Fruit fly (Drosophila melanogaster) whole organism, embryonic: ENCODE data around the gene Wee1.

Experiments
- Bteb2 ChIP-seq: fragments of 200-800 bp; sonication (Bioruptor generic); optimal IDR thresholded peaks from 2 replicates; lab custom pipeline; 2016; ENCODE audit warnings: missing biosample characterization, missing genetic modification characterization
- CG11723 ChIP-seq: fragments of 200-800 bp; sonication (Bioruptor generic); optimal IDR thresholded peaks from 2 replicates; lab custom pipeline; 2017; ENCODE audit warnings: missing biosample characterization, mild to moderate bottlenecking, missing genetic modification characterization
- CG12071 ChIP-seq: fragments of 200-800 bp; sonication (Bioruptor generic); optimal IDR thresholded peaks from 3 replicates; lab custom pipeline; 2018; ENCODE audit warnings: missing biosample characterization, mild to moderate bottlenecking, missing genetic modification characterization
- CG1233 ChIP-seq: fragments of 200-800 bp; sonication (Bioruptor generic); optimal IDR thresholded peaks from 4 replicates; lab custom pipeline; 2018; ENCODE audit warnings: missing biosample characterization, mild to moderate bottlenecking, missing genetic modification characterization
- CG13624 ChIP-seq: fragments of 200-800 bp; sonication (Bioruptor generic); optimal IDR thresholded peaks from 2 replicates; lab custom pipeline; 2016; ENCODE audit warnings: missing biosample characterization, missing genetic modification characterization
- CG13894 ChIP-seq: fragments of 200-800 bp; sonication (Bioruptor generic); optimal IDR thresholded peaks from 3 replicates; lab custom pipeline; 2018; ENCODE audit warnings: missing biosample characterization, mild to moderate bottlenecking, missing genetic modification characterization, moderate library complexity
- CG14014 ChIP-seq: fragments of 200-800 bp; sonication (Bioruptor generic); IDR thresholded peaks from 2 replicates; pipeline ENCODE4 v1.3.6; 2022; ENCODE audit warnings: missing biosample characterization, missing genetic modification characterization
- CG14710 ChIP-seq: fragments of 200-800 bp; sonication (Bioruptor generic); optimal IDR thresholded peaks from 3 replicates; lab custom pipeline; 2019; ENCODE audit warnings: missing biosample characterization, mild to moderate bottlenecking, missing genetic modification characterization, moderate library complexity
- CG15479 ChIP-seq: fragments of 200-800 bp; sonication (Bioruptor generic); optimal IDR thresholded peaks from 3 replicates; lab custom pipeline; 2019; ENCODE audit warnings: missing biosample characterization, mild to moderate bottlenecking, missing genetic modification characterization, moderate library complexity
- CG16815 ChIP-seq: fragments of 200-800 bp; sonication (Bioruptor generic); optimal IDR thresholded peaks from 3 replicates; lab custom pipeline; 2017; ENCODE audit warnings: missing biosample characterization, mild to moderate bottlenecking, missing genetic modification characterization
- CG17359 ChIP-seq: fragments of 200-800 bp; sonication (Bioruptor generic); optimal IDR thresholded peaks from 3 replicates; lab custom pipeline; 2018; ENCODE audit warnings: missing biosample characterization, mild to moderate bottlenecking, missing genetic modification characterization, moderate library complexity
- CG1792 ChIP-seq: fragments of 200-800 bp; sonication (Bioruptor generic); optimal IDR thresholded peaks from 2 replicates; lab custom pipeline; 2016; ENCODE audit warnings: missing biosample characterization, missing genetic modification characterization
- CG1832 ChIP-seq: fragments of 200-800 bp; sonication (Bioruptor generic); optimal IDR thresholded peaks from 2 replicates; lab custom pipeline; 2017; ENCODE audit warnings: missing biosample characterization, mild to moderate bottlenecking, missing genetic modification characterization, inconsistent platforms
- CG2120 ChIP-seq: fragments of 200-800 bp; sonication (Bioruptor generic); optimal IDR thresholded peaks from 3 replicates; lab custom pipeline; 2016; ENCODE audit warnings: missing biosample characterization, missing genetic modification characterization
- CG2712 ChIP-seq: fragments of 200-800 bp; optimal IDR thresholded peaks from 3 replicates; lab custom pipeline; 2019; ENCODE audit warnings: missing biosample characterization, mild to moderate bottlenecking, missing genetic modification characterization, moderate library complexity
- CG3995 ChIP-seq: fragments of 200-800 bp; sonication (Bioruptor generic); optimal IDR thresholded peaks from 3 replicates; lab custom pipeline; 2016; ENCODE audit warnings: missing biosample characterization, missing genetic modification characterization
- CG4617 ChIP-seq: fragments of 200-800 bp; sonication (Bioruptor generic); optimal IDR thresholded peaks from 3 replicates; lab custom pipeline; 2016; ENCODE audit warnings: missing biosample characterization, missing genetic modification characterization, borderline replicate concordance
- CG4820 ChIP-seq: fragments of 200-800 bp; sonication (Bioruptor generic); optimal IDR thresholded peaks from 3 replicates; lab custom pipeline; 2016; ENCODE audit warnings: missing biosample characterization, missing genetic modification characterization
- CG5245 ChIP-seq: fragments of 200-800 bp; sonication (Bioruptor generic); optimal IDR thresholded peaks from 3 replicates; lab custom pipeline; 2016; ENCODE audit warnings: missing biosample characterization, missing genetic modification characterization
- CG6654 ChIP-seq: fragments of 200-800 bp; sonication (Bioruptor generic); optimal IDR thresholded peaks from 2 replicates; lab custom pipeline; 2017; ENCODE audit warnings: missing biosample characterization, mild to moderate bottlenecking, missing genetic modification characterization
- CG6813 ChIP-seq: fragments of 200-800 bp; sonication (Bioruptor generic); optimal IDR thresholded peaks from 2 replicates; lab custom pipeline; 2017; ENCODE audit warnings: missing biosample characterization, missing genetic modification characterization, mild to moderate bottlenecking, moderate library complexity, missing genetic modification reagents
- CG7786 ChIP-seq: fragments of 200-800 bp; sonication (Bioruptor generic); optimal IDR thresholded peaks from 2 replicates; lab custom pipeline; 2016; ENCODE audit warnings: missing biosample characterization, missing genetic modification characterization
- CG8290 ChIP-seq, 3 experiments: fragments of 200-800 bp; sonication (Bioruptor generic); optimal IDR thresholded peaks; 2 replicates each; lab custom pipeline; 2016 to 2019; ENCODE audit warnings: missing biosample characterization in 3 of 3, missing genetic modification characterization in 3 of 3, mild to moderate bottlenecking in 2 of 3, moderate library complexity in 1 of 3
- D19A ChIP-seq: fragments of 200-800 bp; optimal IDR thresholded peaks from 3 replicates; lab custom pipeline; 2019; ENCODE audit warnings: missing biosample characterization, mild to moderate bottlenecking, missing genetic modification characterization, moderate library complexity
- Deaf1 ChIP-seq: fragments of 200-800 bp; optimal IDR thresholded peaks from 3 replicates; lab custom pipeline; 2019; ENCODE audit warnings: missing biosample characterization, mild to moderate bottlenecking, missing genetic modification characterization, moderate library complexity
- HLHmδ ChIP-seq: fragments of 200-800 bp; sonication (Bioruptor generic); optimal IDR thresholded peaks from 2 replicates; lab custom pipeline; 2018; ENCODE audit warnings: missing biosample characterization, mild to moderate bottlenecking, missing genetic modification characterization, moderate library complexity
- Med ChIP-seq: fragments of 200-800 bp; sonication (Bioruptor generic); peaks from one replicate; lab custom pipeline; 2016; ENCODE audit warnings: missing biosample characterization, missing genetic modification characterization, mild to moderate bottlenecking, inconsistent platforms, moderate library complexity
- Mes4 ChIP-seq: fragments of 200-800 bp; sonication (Bioruptor generic); optimal IDR thresholded peaks from 2 replicates; lab custom pipeline; 2016; ENCODE audit warnings: missing biosample characterization, missing genetic modification characterization
- Mrtf ChIP-seq: fragments of 200-800 bp; sonication (Bioruptor generic); IDR thresholded peaks from 3 replicates; pipeline ENCODE4 v1.3.6; 2022; ENCODE audit warnings: missing biosample characterization, missing genetic modification characterization
- Oli ChIP-seq: fragments of 200-800 bp; sonication (Bioruptor generic); optimal IDR thresholded peaks from 2 replicates; lab custom pipeline; 2018; ENCODE audit warnings: missing biosample characterization, mild to moderate bottlenecking, missing genetic modification characterization, moderate library complexity
- Optix ChIP-seq: fragments of 200-800 bp; sonication (Bioruptor generic); IDR thresholded peaks from 3 replicates; pipeline ENCODE4 v1.3.6; 2022; ENCODE audit warnings: missing biosample characterization, missing genetic modification characterization
- Rfx ChIP-seq: fragments of 200-800 bp; sonication (Bioruptor generic); IDR thresholded peaks from 2 replicates; pipeline ENCODE4 v1.3.6; 2022; ENCODE audit warnings: missing biosample characterization, missing genetic modification characterization
- Sox102F ChIP-seq: fragments of 200-800 bp; sonication (Bioruptor generic); optimal IDR thresholded peaks from 2 replicates; lab custom pipeline; 2018; ENCODE audit warnings: missing biosample characterization, mild to moderate bottlenecking, missing genetic modification characterization, moderate library complexity
- Spps ChIP-seq: fragments of 200-800 bp; sonication (Bioruptor generic); optimal IDR thresholded peaks from 2 replicates; lab custom pipeline; 2018; ENCODE audit warnings: missing biosample characterization, mild to moderate bottlenecking, missing genetic modification characterization
- amos ChIP-seq: fragments of 200-800 bp; sonication (Bioruptor generic); IDR thresholded peaks from 2 replicates; pipeline ENCODE4 v1.3.6; 2022; ENCODE audit warnings: missing biosample characterization, missing genetic modification characterization; ENCODE audit not compliant: partially characterized antibody
- bowl ChIP-seq: fragments of 200-800 bp; sonication (Bioruptor generic); IDR thresholded peaks from 2 replicates; pipeline ENCODE4 v1.3.6; 2022; ENCODE audit warnings: missing biosample characterization, missing genetic modification characterization
- cad ChIP-seq: fragments of >200 bp; optimal IDR thresholded peaks from 2 replicates; lab custom pipeline; 2017; ENCODE audit warnings: missing biosample characterization, missing genetic modification characterization
- cg ChIP-seq: fragments of 200-800 bp; sonication (Bioruptor generic); optimal IDR thresholded peaks from 3 replicates; lab custom pipeline; 2019; ENCODE audit warnings: missing biosample characterization, mild to moderate bottlenecking, missing genetic modification characterization, moderate library complexity
- fd96Cb ChIP-seq: fragments of 200-800 bp; sonication (Bioruptor generic); optimal IDR thresholded peaks from 2 replicates; lab custom pipeline; 2018; ENCODE audit warnings: missing biosample characterization, mild to moderate bottlenecking, missing genetic modification characterization, moderate library complexity
- gro ChIP-seq: fragments of 200-800 bp; sonication (Bioruptor generic); optimal IDR thresholded peaks from 2 replicates; lab custom pipeline; 2016; ENCODE audit warnings: missing biosample characterization, missing genetic modification characterization
- lov ChIP-seq, 2 experiments: fragments of 200-800 bp in 1 of 2; fragments of >200 bp in 1 of 2; sonication (Bioruptor generic) in 1 of 2; IDR thresholded peaks in 1 of 2; optimal IDR thresholded peaks in 1 of 2; 2 replicates in 1 of 2; 3 replicates in 1 of 2; pipeline versions ENCODE4 v1.3.6 to Lab custom; 2017 to 2022; ENCODE audit warnings: missing biosample characterization in 1 of 2, missing genetic modification characterization in 1 of 2
- mld ChIP-seq: fragments of 200-800 bp; sonication (Bioruptor generic); IDR thresholded peaks from 3 replicates; pipeline ENCODE4 v1.3.6; 2022; ENCODE audit warnings: missing biosample characterization, missing genetic modification characterization; ENCODE audit not compliant: partially characterized antibody
- pho ChIP-seq: fragments of 200-800 bp; sonication (Bioruptor generic); optimal IDR thresholded peaks from 2 replicates; lab custom pipeline; 2016; ENCODE audit warnings: missing biosample characterization, missing genetic modification characterization
- prd ChIP-seq, 3 experiments: fragments of >200 bp in 2 of 3; fragments of 200-800 bp in 1 of 3; sonication (Bioruptor generic) in 1 of 3; optimal IDR thresholded peaks in 2 of 3; IDR thresholded peaks in 1 of 3; 2 replicates in 2 of 3; 3 replicates in 1 of 3; pipeline versions ENCODE4 v1.3.6 to Lab custom; 2017 to 2022; ENCODE audit warnings: missing biosample characterization in 1 of 3, missing genetic modification characterization in 1 of 3
- sens ChIP-seq: fragments of 200-800 bp; sonication (Bioruptor generic); peaks from one replicate; lab custom pipeline; 2016; ENCODE audit warnings: missing biosample characterization, missing genetic modification characterization
- tup ChIP-seq: fragments of 200-800 bp; sonication (Bioruptor generic); optimal IDR thresholded peaks from 2 replicates; lab custom pipeline; 2016; ENCODE audit warnings: missing biosample characterization, mild to moderate bottlenecking, missing genetic modification characterization, moderate library complexity
- wdn ChIP-seq: fragments of 200-800 bp; sonication (Bioruptor generic); IDR thresholded peaks from 2 replicates; pipeline ENCODE4 v1.3.6; 2022; ENCODE audit warnings: missing biosample characterization, missing genetic modification characterization

Wee1 gene

dm6 chr2L:6922091-6922753 lies 8.3 kb upstream of the Wee1 start (continued):
- TF ChIP-seq Optix (GFP tag; lab: Robert Waterston, UW) (no peak; the same call in 1 of the 3 replicates), CG14710 (tag; lab: Kevin White, UChicago) (peak; percentile 60), CG5245 (GFP tag; lab: Kevin White, UChicago) (peak; percentile 55), CG4617 (peak; percentile 46), Oli (tag; lab: Kevin White, UChicago) (no peak), sens (peak; percentile 96), D19A (peak; percentile 66), HLHmδ (no peak), cg (peak; percentile 90), Mrtf (no peak), CG6813 (no peak), CG8290 (GFP tag; optimal IDR thresholded peaks at IDR 0.05; lab: Kevin White, UChicago) (peak; percentile 58), CG8290 (tag; optimal IDR thresholded peaks at IDR 0.05; lab: Kevin White, UChicago) (no peak), CG17359 (tag; lab: Kevin White, UChicago) (peak; percentile 83), cad (GFP tag; lab: Kevin White, UChicago) (no peak), CG14014 (GFP tag; lab: Robert Waterston, UW) (peak; percentile 84; the same call in 1 of the 2 replicates), Rfx (GFP tag; lab: Robert Waterston, UW) (no peak; the same call in 1 of the 2 replicates), CG1832 (GFP tag; lab: Kevin White, UChicago) (no peak), CG4820 (GFP tag; lab: Kevin White, UChicago) (peak; percentile 72), Deaf1 (tag; lab: Kevin White, UChicago) (no peak), CG16815 (peak; percentile 34), Med (GFP tag; lab: Kevin White, UChicago) (peak; percentile 93), CG2120 (GFP tag; lab: Kevin White, UChicago) (peak; percentile 70), amos (GFP tag; lab: Robert Waterston, UW) (no peak), CG1792 (peak; percentile 57), CG6654 (GFP tag; lab: Kevin White, UChicago) (peak; percentile 30), CG3995 (GFP tag; lab: Kevin White, UChicago) (no peak), CG2712 (peak; percentile 78), Bteb2 (GFP tag; lab: Kevin White, UChicago) (peak; percentile 32), wdn (GFP tag; lab: Robert Waterston, UW) (no peak; the same call in 1 of the 2 replicates), fd96Cb (tag; lab: Kevin White, UChicago) (peak; percentile 66), CG13894 (tag; lab: Kevin White, UChicago) (no peak), gro (GFP tag; lab: Kevin White, UChicago) (no peak), CG7786 (GFP tag; lab: Kevin White, UChicago) (peak; percentile 54), Sox102F (no peak), bowl (GFP tag; lab: Robert Waterston, UW) (peak; percentile 43; the same call in 1 of the 2 replicates), CG15479 (GFP tag; lab: Kevin White, UChicago) (no peak), mld (GFP tag; lab: Robert Waterston, UW) (no peak), lov (optimal IDR thresholded peaks at IDR 0.05; lab: Kevin White, UChicago) (no peak), lov (GFP tag; IDR thresholded peaks at IDR 0.05; lab: Robert Waterston, UW) (peak; percentile 69; the same call in 1 of the 3 replicates), CG11723 (GFP tag; lab: Kevin White, UChicago) (no peak), CG13624 (peak; percentile 62), tup (GFP tag; lab: Kevin White, UChicago) (no peak), Mes4 (GFP tag; lab: Kevin White, UChicago) (peak; percentile 66), Spps (tag; lab: Kevin White, UChicago) (peak; percentile 45), CG12071 (no peak), pho (GFP tag; lab: Kevin White, UChicago) (peak; percentile 50), prd (optimal IDR thresholded peaks at IDR 0.05; lab: Kevin White, UChicago) (no peak), prd (GFP tag; IDR thresholded peaks at IDR 0.05; lab: Robert Waterston, UW) (no peak; the same call in 1 of the 3 replicates), CG1233 (GFP tag; lab: Kevin White, UChicago) (peak; percentile 51)
